Fruit fly (Drosophila melanogaster): ENCODE data around the gene mthl5.

mthl5 gene

DNA sequence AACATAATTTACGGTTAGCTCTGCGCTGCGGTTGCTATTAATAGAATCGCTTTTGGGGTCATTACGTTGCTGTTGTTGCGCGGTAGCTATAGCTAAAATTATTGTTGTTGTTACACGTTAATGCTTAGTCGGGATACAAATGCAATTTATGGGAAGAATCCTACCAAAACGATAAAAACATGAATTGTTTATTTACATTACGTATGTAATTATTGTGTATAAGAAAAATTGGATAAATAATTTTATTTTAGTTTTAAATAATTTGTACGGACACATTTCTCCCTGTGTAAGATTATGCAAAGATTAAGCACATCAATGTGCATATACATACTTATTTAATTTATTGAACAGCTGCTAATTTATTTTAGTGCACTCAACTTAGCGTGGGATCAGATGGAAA lies 35.0 kb downstream of the mthl5 start (continued):
- TF ChIP-seq pan (optimal IDR thresholded peaks at IDR 0.05), result no peak
- TF ChIP-seq pan (GFP tag; optimal IDR thresholded peaks at IDR 0.05 in 1 of 2, IDR thresholded peaks at IDR 0.05 in 1 of 2), result peak in 1 of 2 experiments; percentile 57
- no peak for TF ChIP-seq jing (GFP tag; optimal IDR thresholded peaks at IDR 0.05)
- peak; percentile 83 for TF ChIP-seq gem (tag; optimal IDR thresholded peaks at IDR 0.05)
- TF ChIP-seq CG18764 (GFP tag; optimal IDR thresholded peaks at IDR 0.05), result no peak
- TF ChIP-seq peb (GFP tag; IDR thresholded peaks at IDR 0.05), result 0 out of 2 replicates have a peak, but pooled peaks have one; percentile 41
- peak; percentile 12 for TF ChIP-seq CG3407 (GFP tag; optimal IDR thresholded peaks at IDR 0.05)
- TF ChIP-seq esg (GFP tag; conservative IDR thresholded peaks at IDR 0.05), result peak; percentile 26; the same call in 1 of the 2 replicates
- TF ChIP-seq Ravus (GFP tag; IDR thresholded peaks at IDR 0.05), result no peak
- peak; percentile 69 for TF ChIP-seq sens (GFP tag)
- no peak for TF ChIP-seq D (optimal IDR thresholded peaks at IDR 0.05)
- TF ChIP-seq D (GFP tag; optimal IDR thresholded peaks at IDR 0.05), result peak; percentile 58
- TF ChIP-seq Dll (GFP tag; IDR thresholded peaks at IDR 0.05; ENCODE audit: partially characterized antibody), result no peak
- peak; percentile 6 for TF ChIP-seq odd (GFP tag; optimal IDR thresholded peaks at IDR 0.05)
- 0 out of 3 replicates have a peak, but pooled peaks have one; percentile 20 for TF ChIP-seq zfh1 (GFP tag; IDR thresholded peaks at IDR 0.05)
- peak; percentile 26 for TF ChIP-seq Fer3 (tag; optimal IDR thresholded peaks at IDR 0.05)
- peak; percentile 41 for TF ChIP-seq CG1602 (GFP tag; optimal IDR thresholded peaks at IDR 0.05)
- no peak for TF ChIP-seq gcm2 (GFP tag; optimal IDR thresholded peaks at IDR 0.05)
- peak; percentile 52 for TF ChIP-seq CG4424 (GFP tag; optimal IDR thresholded peaks at IDR 0.05)
- TF ChIP-seq Sry-β (GFP tag; optimal IDR thresholded peaks at IDR 0.05), result peak; percentile 7
- TF ChIP-seq CG15696 (tag; optimal IDR thresholded peaks at IDR 0.05), result no peak
- TF ChIP-seq CG9817 (tag; optimal IDR thresholded peaks at IDR 0.05), result peak; percentile 6
- no peak for TF ChIP-seq HLH4C (GFP tag; IDR thresholded peaks at IDR 0.05; ENCODE audit: partially characterized antibody)
- no peak for TF ChIP-seq emc (GFP tag; optimal IDR thresholded peaks at IDR 0.05)
- no peak for TF ChIP-seq CG5245 (GFP tag; optimal IDR thresholded peaks at IDR 0.05)
- TF ChIP-seq salm (tag; optimal IDR thresholded peaks at IDR 0.05), result peak; percentile 46
- TF ChIP-seq CG12659 (GFP tag; optimal IDR thresholded peaks at IDR 0.05), result peak; percentile 4
- TF ChIP-seq run (tag; optimal IDR thresholded peaks at IDR 0.05), result peak; percentile 26
- TF ChIP-seq dpn (GFP tag; optimal IDR thresholded peaks at IDR 0.05), result peak in 1 of 2 experiments; percentile 27
- peak; percentile 73 for TF ChIP-seq CG11504 (tag; optimal IDR thresholded peaks at IDR 0.05)
- TF ChIP-seq CG33213 (GFP tag; optimal IDR thresholded peaks at IDR 0.05), result no peak
- TF ChIP-seq CG17359 (tag; optimal IDR thresholded peaks at IDR 0.05), result peak; percentile 70
- peak; percentile 85 for TF ChIP-seq CG18262 (tag; optimal IDR thresholded peaks at IDR 0.05)
- TF ChIP-seq CG6689 (GFP tag; IDR thresholded peaks at IDR 0.05), result peak; percentile 35; the same call in 1 of the 2 replicates
- no peak for TF ChIP-seq CG13287 (GFP tag; IDR thresholded peaks at IDR 0.05; ENCODE audit: partially characterized antibody)
- TF ChIP-seq lola (GFP tag; optimal IDR thresholded peaks at IDR 0.05), result peak in 1 of 3 experiments; percentile 73
- TF ChIP-seq kni (GFP tag; optimal IDR thresholded peaks at IDR 0.05), result no peak
- TF ChIP-seq CG10267 (tag; optimal IDR thresholded peaks at IDR 0.05), result peak; percentile 51
- TF ChIP-seq danr (GFP tag; IDR thresholded peaks at IDR 0.05), result 0 out of 2 replicates have a peak, but pooled peaks have one; percentile 14
- TF ChIP-seq nau (GFP tag; optimal IDR thresholded peaks at IDR 0.05), result peak; percentile 3
- TF ChIP-seq PHDP (tag; optimal IDR thresholded peaks at IDR 0.05), result peak; percentile 79
- peak; percentile 68 for TF ChIP-seq tap (tag; optimal IDR thresholded peaks at IDR 0.05)
- TF ChIP-seq tgo (GFP tag; IDR thresholded peaks at IDR 0.05), result peak; percentile 41; the same call in 2 of the 3 replicates
- TF ChIP-seq fd96Cb (tag; optimal IDR thresholded peaks at IDR 0.05), result peak; percentile 75
- TF ChIP-seq croc (GFP tag; conservative IDR thresholded peaks at IDR 0.05), result peak; percentile 51
- TF ChIP-seq CrebB (tag; optimal IDR thresholded peaks at IDR 0.05), result no peak
- TF ChIP-seq CG17385 (GFP tag; optimal IDR thresholded peaks at IDR 0.05), result peak; percentile 49
- peak; percentile 30 for TF ChIP-seq Hr3 (GFP tag; optimal IDR thresholded peaks at IDR 0.05)
- no peak for TF ChIP-seq Ets65A (GFP tag)
- no peak for TF ChIP-seq btn (GFP tag; optimal IDR thresholded peaks at IDR 0.05)

Measured in whole organism, embryonic.